Fruit fly (Drosophila melanogaster) Kc167 (cell line): ENCODE data around the gene fog.

Experiments used
- Myc ChIP-seq: fragments of >200 bp; optimal IDR thresholded peaks from 2 replicates; lab custom pipeline; 2017; ENCODE audit warnings: missing external identifiers
- Sin3A ChIP-seq: fragments of >200 bp; optimal IDR thresholded peaks from 2 replicates; lab custom pipeline; 2018; ENCODE audit warnings: missing external identifiers
- h ChIP-seq: fragments of >200 bp; optimal IDR thresholded peaks from 3 replicates; lab custom pipeline; 2018; ENCODE audit warnings: missing external identifiers
- insv ChIP-seq: fragments of >200 bp; optimal IDR thresholded peaks from 3 replicates; lab custom pipeline; 2018; ENCODE audit warnings: missing external identifiers
- psq ChIP-seq: fragments of >200 bp; optimal IDR thresholded peaks from 2 replicates; lab custom pipeline; 2017; ENCODE audit warnings: missing external identifiers
- ttk ChIP-seq: sonication (Bioruptor generic); optimal IDR thresholded peaks from 2 replicates; lab custom pipeline; 2017; ENCODE audit warnings: missing external identifiers

The fog gene

dm6 chrX:22854994-22855708 is at the start of gene fog:
Gene fog, minus strand, starts transcription at chrX:22855194.
- TF ChIP-seq h, result no peak
- no peak for TF ChIP-seq psq (lab: Kevin White, UChicago)
- no peak for TF ChIP-seq Sin3A (lab: Kevin White, UChicago)
- no peak for TF ChIP-seq Myc (lab: Kevin White, UChicago)
- no peak for TF ChIP-seq ttk (lab: Kevin White, UChicago)
- TF ChIP-seq insv, result no peak

DNA sequence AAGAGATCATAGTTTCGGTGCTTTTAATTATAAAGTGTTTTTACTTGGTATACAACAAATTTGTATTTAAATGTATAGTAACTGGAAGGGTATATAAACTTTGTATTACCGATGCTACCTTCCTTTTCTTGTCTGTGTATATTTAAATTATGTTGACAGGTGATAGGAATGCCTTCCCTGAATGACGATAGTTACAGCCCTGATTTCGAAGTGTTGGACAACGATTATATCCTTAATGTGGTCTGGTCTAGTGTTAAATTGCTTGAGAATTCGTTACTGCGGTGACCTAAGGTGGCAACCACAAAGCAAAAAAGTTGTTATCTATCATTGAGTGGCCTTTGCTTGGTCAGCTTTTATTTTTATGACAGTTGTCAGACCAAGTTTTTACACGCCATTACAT is 17.5 kb upstream of the fog start, which contains the start of gene CG34334:
CG34334 (plus strand) TSS at position 301 of the 400 bp plus-strand sequence.
- TF ChIP-seq insv (no peak), psq (lab: Kevin White, UChicago) (no peak), ttk (lab: Kevin White, UChicago) (no peak), Myc (lab: Kevin White, UChicago) (no peak), Sin3A (lab: Kevin White, UChicago) (no peak), h (no peak)

- no peak for TF ChIP-seq insv
Observed at dm6 chrX:22859286-22859685, 4.3 kb upstream of the fog start.

DNA sequence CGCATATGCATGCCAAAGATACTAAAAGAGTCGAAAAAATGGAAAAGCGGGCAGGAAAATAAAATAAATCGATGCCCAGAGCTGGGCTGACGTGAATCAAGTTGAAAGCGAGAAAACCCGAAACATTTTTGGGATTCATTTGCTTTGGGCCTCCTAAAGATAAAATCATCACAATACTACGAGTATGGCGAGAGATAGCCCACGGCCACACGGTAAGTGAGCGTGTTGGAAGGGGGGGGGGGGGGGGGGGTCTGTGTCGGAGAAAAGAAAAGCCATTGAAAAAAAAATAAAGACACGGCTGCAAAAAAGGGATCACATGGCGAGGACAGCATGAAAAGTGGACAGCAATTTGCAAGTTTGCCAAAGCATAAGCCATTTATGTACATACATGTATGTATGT is 3.1 kb upstream of the fog start:
- TF ChIP-seq Sin3A (lab: Kevin White, UChicago) (no peak), insv (no peak), h (no peak), Myc (lab: Kevin White, UChicago) (no peak), ttk (lab: Kevin White, UChicago) (no peak), psq (lab: Kevin White, UChicago) (no peak)

DNA sequence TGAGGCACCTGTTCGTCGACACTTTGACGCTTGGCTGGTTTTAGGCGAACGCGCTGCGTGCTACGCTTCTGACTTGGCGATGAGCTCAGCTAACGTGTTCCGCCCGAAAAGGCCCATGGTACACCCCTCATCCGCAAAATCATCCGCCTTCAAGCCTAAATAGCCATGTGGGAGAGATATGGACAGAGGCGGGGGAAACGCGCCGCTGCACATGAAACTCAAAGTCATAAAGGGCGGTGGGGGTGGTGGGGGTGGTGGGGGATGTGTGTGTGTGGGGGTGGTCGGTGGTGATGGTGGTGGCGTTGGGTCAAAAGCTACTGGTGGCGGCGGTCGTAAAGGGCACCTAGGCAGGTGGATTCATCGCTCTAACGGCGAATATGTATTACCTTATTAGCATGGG is 3.7 kb downstream of the fog start:
- TF ChIP-seq ttk (lab: Kevin White, UChicago) (no peak), psq (lab: Kevin White, UChicago) (no peak), insv (no peak), h (no peak), Sin3A (lab: Kevin White, UChicago) (no peak), Myc (lab: Kevin White, UChicago) (no peak)

- no peak for TF ChIP-seq ttk (lab: Kevin White, UChicago)
- TF ChIP-seq insv, result no peak
- no peak for TF ChIP-seq Sin3A (lab: Kevin White, UChicago)
- TF ChIP-seq Myc (lab: Kevin White, UChicago), result no peak
- TF ChIP-seq h, result no peak
- no peak for TF ChIP-seq psq (lab: Kevin White, UChicago)
Observed at dm6 chrX:22847247-22847646, 7.7 kb downstream of the fog start.

DNA sequence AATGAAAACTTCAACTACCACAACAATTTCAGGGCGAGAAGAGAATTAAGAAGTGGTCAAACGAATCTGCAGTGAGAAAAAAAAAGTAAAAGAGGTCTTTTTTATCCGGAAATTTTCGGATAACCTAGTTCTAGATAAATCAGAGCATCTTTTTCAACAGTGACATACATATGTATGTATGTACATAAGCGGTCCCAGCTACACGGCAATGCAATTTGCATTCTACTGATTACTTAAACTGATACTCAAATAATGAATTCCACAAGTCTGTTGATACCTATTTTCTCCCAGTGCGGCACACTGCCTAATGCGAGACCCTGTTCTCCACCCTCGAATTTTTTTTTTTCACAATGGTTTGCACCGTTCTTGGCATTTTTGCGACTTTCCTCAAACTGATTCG is 8.6 kb downstream of the fog start:
- TF ChIP-seq ttk (lab: Kevin White, UChicago) (no peak), insv (no peak), psq (lab: Kevin White, UChicago) (no peak), h (no peak), Sin3A (lab: Kevin White, UChicago) (no peak), Myc (lab: Kevin White, UChicago) (no peak)

- TF ChIP-seq psq (lab: Kevin White, UChicago) (no peak), ttk (lab: Kevin White, UChicago) (no peak), h (no peak), Myc (lab: Kevin White, UChicago) (no peak), insv (no peak), Sin3A (lab: Kevin White, UChicago) (no peak)
Observed at dm6 chrX:22838405-22838804, 16.6 kb downstream of the fog start.

dm6 chrX:22837338-22837737 is 17.7 kb downstream of the fog start:
- TF ChIP-seq Myc (lab: Kevin White, UChicago), result no peak
- TF ChIP-seq insv, result no peak
- no peak for TF ChIP-seq h
- no peak for TF ChIP-seq Sin3A (lab: Kevin White, UChicago)
- no peak for TF ChIP-seq psq (lab: Kevin White, UChicago)
- no peak for TF ChIP-seq ttk (lab: Kevin White, UChicago)

DNA sequence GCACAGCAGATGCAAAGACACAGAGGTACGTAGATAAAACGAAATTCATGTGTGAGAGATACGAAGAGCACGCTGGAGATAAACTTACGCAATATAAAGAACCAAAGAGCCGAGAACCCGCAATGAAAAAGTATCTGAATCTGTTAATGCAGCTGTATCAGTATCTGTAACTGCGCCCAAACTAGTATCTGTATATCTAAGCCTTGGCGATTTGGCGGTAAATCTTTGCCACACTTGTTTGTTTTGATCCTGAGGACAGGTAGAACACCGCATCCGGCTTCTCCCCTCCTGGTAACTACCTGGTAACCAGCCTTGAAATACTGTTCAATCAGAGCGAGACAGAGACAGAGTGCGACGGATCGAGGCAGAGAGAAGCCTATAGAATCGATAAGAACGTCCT is 18.6 kb downstream of the fog start:
- TF ChIP-seq psq (lab: Kevin White, UChicago) (no peak), ttk (lab: Kevin White, UChicago) (no peak), Sin3A (lab: Kevin White, UChicago) (no peak), h (no peak), Myc (lab: Kevin White, UChicago) (no peak), insv (no peak)

DNA sequence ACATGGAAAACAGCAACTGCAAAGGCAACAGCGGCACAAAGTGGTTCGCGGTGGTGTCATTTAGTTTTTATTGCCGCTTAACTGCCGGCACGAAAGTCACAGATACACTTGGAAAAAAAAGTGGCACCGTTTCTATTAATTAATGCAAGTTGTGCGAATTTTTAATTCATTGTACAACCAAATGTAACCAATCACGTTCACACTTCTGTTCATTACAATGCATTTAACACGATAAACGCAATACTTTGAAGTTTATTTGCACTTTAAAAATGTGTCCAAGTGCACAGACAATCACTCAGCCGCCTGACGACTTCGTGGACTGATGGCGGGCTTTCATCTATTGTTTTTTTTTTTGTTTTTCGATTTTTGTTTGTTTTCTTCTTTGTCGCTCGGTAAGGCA is 21.5 kb downstream of the fog start:
- no peak for TF ChIP-seq insv
- no peak for TF ChIP-seq Sin3A (lab: Kevin White, UChicago)
- no peak for TF ChIP-seq psq (lab: Kevin White, UChicago)
- TF ChIP-seq ttk (lab: Kevin White, UChicago), result no peak
- no peak for TF ChIP-seq Myc (lab: Kevin White, UChicago)
- no peak for TF ChIP-seq h

- TF ChIP-seq Sin3A (lab: Kevin White, UChicago) (no peak), h (no peak), insv (no peak), Myc (lab: Kevin White, UChicago) (no peak), ttk (lab: Kevin White, UChicago) (no peak), psq (lab: Kevin White, UChicago) (no peak)
Observed at dm6 chrX:22832099-22832498, 22.9 kb downstream of the fog start, which contains the start of gene CG42346. Gene CG42346, plus strand, starts transcription at chrX:22832399.

DNA sequence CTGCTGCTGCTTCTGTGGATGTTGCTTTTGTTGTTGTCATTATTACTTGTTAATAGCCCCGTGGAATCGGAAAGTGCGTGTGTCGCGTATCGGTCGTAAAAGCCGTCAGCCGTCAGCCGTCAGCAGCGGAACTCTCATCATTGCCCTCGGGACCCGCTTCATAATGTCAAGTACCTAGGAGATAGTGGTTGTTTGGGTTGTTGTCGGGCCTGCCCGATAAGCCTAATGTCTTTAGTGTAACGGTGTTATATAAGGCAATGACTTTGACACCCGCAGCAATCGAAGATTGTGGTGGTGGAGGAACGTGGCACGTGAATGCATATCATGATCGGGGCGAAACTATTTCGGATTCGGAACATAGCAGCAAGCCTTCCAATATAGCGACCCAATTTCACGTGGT is 24.5 kb downstream of the fog start:
- TF ChIP-seq psq (lab: Kevin White, UChicago) (no peak), insv (no peak), ttk (lab: Kevin White, UChicago) (no peak), h (no peak), Myc (lab: Kevin White, UChicago) (no peak), Sin3A (lab: Kevin White, UChicago) (no peak)
